Fruit fly (Drosophila melanogaster): ENCODE results near the gene CG5281.
A peak's percentile ranks its signal among the peaks of the same experiment; 100 is the strongest.

Gene CG5281

dm6 chr3R:11458022-11458850 is 22.6 kb downstream of the CG5281 start (continued):
- TF ChIP-seq ken (GFP tag; IDR thresholded peaks at IDR 0.05) (peak; percentile 43; the same call in 1 of the 3 replicates), dati (GFP tag; IDR thresholded peaks at IDR 0.05) (0 out of 2 replicates have a peak, but pooled peaks have one; percentile 10), Ravus (GFP tag; IDR thresholded peaks at IDR 0.05) (peak; percentile 41), Dfd (GFP tag; optimal IDR thresholded peaks at IDR 0.05) (no peak), zfh1 (GFP tag; IDR thresholded peaks at IDR 0.05) (peak; percentile 64; the same call in 1 of the 3 replicates), CG13296 (GFP tag; optimal IDR thresholded peaks at IDR 0.05) (peak; percentile 52), Dp (GFP tag; optimal IDR thresholded peaks at IDR 0.05) (no peak), shn (GFP tag; optimal IDR thresholded peaks at IDR 0.05) (peak; percentile 51), CG7839 (tag; optimal IDR thresholded peaks at IDR 0.05) (peak; percentile 76), CG43689 (GFP tag; IDR thresholded peaks at IDR 0.05) (0 out of 2 replicates have a peak, but pooled peaks have one; percentile 26), pum (GFP tag; optimal IDR thresholded peaks at IDR 0.05) (peak; percentile 69), Nf-YC (tag; optimal IDR thresholded peaks at IDR 0.05) (no peak), CG12299 (tag; optimal IDR thresholded peaks at IDR 0.05) (no peak), CG15011 (GFP tag; optimal IDR thresholded peaks at IDR 0.05) (peak; percentile 40), crp (GFP tag; optimal IDR thresholded peaks at IDR 0.05) (peak in 1 of 2 experiments; percentile 4), CG31365 (tag; optimal IDR thresholded peaks at IDR 0.05) (peak; percentile 5), Dad (GFP tag; optimal IDR thresholded peaks at IDR 0.05) (no peak), Usf (GFP tag; optimal IDR thresholded peaks at IDR 0.05) (no peak), CG14014 (GFP tag; IDR thresholded peaks at IDR 0.05) (peak; percentile 82), en (GFP tag; optimal IDR thresholded peaks at IDR 0.05) (no peak), lmd (GFP tag; IDR thresholded peaks at IDR 0.05) (peak; percentile 79), CG10959 (GFP tag; IDR thresholded peaks at IDR 0.05) (peak; percentile 47; the same call in 1 of the 2 replicates), BtbVII (GFP tag; optimal IDR thresholded peaks at IDR 0.05) (peak; percentile 59), CG7271 (tag; optimal IDR thresholded peaks at IDR 0.05) (no peak), CG12942 (GFP tag; optimal IDR thresholded peaks at IDR 0.05) (peak; percentile 29), Doc2 (GFP tag; IDR thresholded peaks at IDR 0.05) (peak; percentile 64; the same call in 1 of the 2 replicates), wdn (GFP tag; IDR thresholded peaks at IDR 0.05) (peak; percentile 54; the same call in 1 of the 2 replicates), MBD-R2 (GFP tag; IDR thresholded peaks at IDR 0.05) (peak; percentile 58), CG1792 (GFP tag; optimal IDR thresholded peaks at IDR 0.05) (peak; percentile 33), CG14050 (GFP tag; IDR thresholded peaks at IDR 0.05) (peak; percentile 52; the same call in 1 of the 3 replicates), dmrt99B (tag; optimal IDR thresholded peaks at IDR 0.05) (peak; percentile 68), Xbp1 (GFP tag; optimal IDR thresholded peaks at IDR 0.05) (peak; percentile 68), Xrp1 (GFP tag; IDR thresholded peaks at IDR 0.05) (peak; percentile 74), CG10565 (GFP tag; optimal IDR thresholded peaks at IDR 0.05) (no peak), tio (GFP tag; optimal IDR thresholded peaks at IDR 0.05) (peak; percentile 25), zen2 (GFP tag; IDR thresholded peaks at IDR 0.05; ENCODE audit: partially characterized antibody) (no peak), Opbp (GFP tag; IDR thresholded peaks at IDR 0.05; ENCODE audit: partially characterized antibody) (no peak), dm (GFP tag; optimal IDR thresholded peaks at IDR 0.05) (no peak), D19B (GFP tag; optimal IDR thresholded peaks at IDR 0.05) (peak; percentile 46), fd96Cb (tag; optimal IDR thresholded peaks at IDR 0.05) (peak; percentile 50), CG17802 (tag; optimal IDR thresholded peaks at IDR 0.05) (peak; percentile 15), CG11085 (GFP tag; IDR thresholded peaks at IDR 0.05) (peak; percentile 71), salm (tag; optimal IDR thresholded peaks at IDR 0.05) (no peak), ham (GFP tag; IDR thresholded peaks at IDR 0.05) (peak; percentile 69; the same call in 1 of the 2 replicates), fu2 (GFP tag; optimal IDR thresholded peaks at IDR 0.05) (peak; percentile 46), CG1529 (GFP tag; optimal IDR thresholded peaks at IDR 0.05) (no peak), Aef1 (GFP tag; IDR thresholded peaks at IDR 0.05) (peak; percentile 86), CG1024 (GFP tag; IDR thresholded peaks at IDR 0.05) (no peak), usp (GFP tag; optimal IDR thresholded peaks at IDR 0.05) (no peak)

Measured in whole organism, embryonic.